Fruit fly (Drosophila melanogaster) whole organism, embryonic: ENCODE measurements around the gene CG2816.

Source experiments
- CG12299 ChIP-seq: fragments of 200-800 bp; sonication (Bioruptor generic); optimal IDR thresholded peaks from 2 replicates; lab custom pipeline; 2018; ENCODE audit warnings: missing biosample characterization, mild to moderate bottlenecking, missing genetic modification characterization
- CG13296 ChIP-seq: fragments of 200-800 bp; sonication (Bioruptor generic); optimal IDR thresholded peaks from 3 replicates; lab custom pipeline; 2018; ENCODE audit warnings: missing biosample characterization, mild to moderate bottlenecking, missing genetic modification characterization
- CG14441 ChIP-seq: fragments of 200-800 bp; sonication (Bioruptor generic); IDR thresholded peaks from 2 replicates; pipeline ENCODE4 v1.3.6; 2022; ENCODE audit warnings: missing biosample characterization, missing genetic modification characterization
- CG3065 ChIP-seq: fragments of 200-800 bp; sonication (Bioruptor generic); optimal IDR thresholded peaks from 2 replicates; lab custom pipeline; 2016; ENCODE audit warnings: missing biosample characterization, missing genetic modification characterization
- CG4820 ChIP-seq: fragments of 200-800 bp; sonication (Bioruptor generic); optimal IDR thresholded peaks from 3 replicates; lab custom pipeline; 2016; ENCODE audit warnings: missing biosample characterization, missing genetic modification characterization
- Myb ChIP-seq: fragments of 200-800 bp; sonication (Bioruptor generic); optimal IDR thresholded peaks from 2 replicates; lab custom pipeline; 2016; ENCODE audit warnings: missing biosample characterization, missing genetic modification characterization
- Oaz ChIP-seq: fragments of 200-800 bp; sonication (Bioruptor generic); IDR thresholded peaks from 2 replicates; pipeline ENCODE4 v1.3.6; 2022; ENCODE audit warnings: missing biosample characterization, missing genetic modification characterization
- h ChIP-seq: fragments of >200 bp; optimal IDR thresholded peaks from 2 replicates; lab custom pipeline; 2017
- nmo ChIP-seq: fragments of 200-800 bp; sonication (Bioruptor generic); optimal IDR thresholded peaks from 2 replicates; lab custom pipeline; 2018; ENCODE audit warnings: missing biosample characterization, mild to moderate bottlenecking, missing genetic modification characterization, moderate library complexity

- TF ChIP-seq h: no peak
- TF ChIP-seq CG13296 (GFP tag; lab: Kevin White, UChicago): no peak
- no peak for TF ChIP-seq CG14441 (GFP tag; lab: Robert Waterston, UW)
- TF ChIP-seq CG4820: no peak
- TF ChIP-seq Myb: no peak
- no peak for TF ChIP-seq nmo (GFP tag; lab: Kevin White, UChicago)
- no peak for TF ChIP-seq CG3065
- TF ChIP-seq Oaz (GFP tag; lab: Robert Waterston, UW): no peak
- no peak for TF ChIP-seq CG12299 (tag; lab: Kevin White, UChicago)
Observed at dm6 chr2L:3706963-3707362, 3.5 kb downstream of the CG2816 start, which contains the start of gene CG31777.
